Worm (Caenorhabditis elegans) whole organism, early embryonic: ENCODE measurements around the gene Y49E10.27.

Experiments
- B0310.2 ChIP-seq: sonication (generic microtip); optimal IDR thresholded peaks from 2 replicates; lab custom pipeline; 2016; ENCODE audit warnings: mild to moderate bottlenecking, missing genetic modification characterization, missing compliant biosample characterization
- F13C5.2 ChIP-seq: sonication (generic microtip); optimal IDR thresholded peaks from 2 replicates; lab custom pipeline; 2017; ENCODE audit warnings: mild to moderate bottlenecking, missing genetic modification characterization, inconsistent platforms, missing compliant biosample characterization
- aly-1 ChIP-seq: sonication (generic microtip); optimal IDR thresholded peaks from 2 replicates; lab custom pipeline; 2016; ENCODE audit warnings: missing genetic modification characterization, missing compliant biosample characterization
- ama-1 ChIP-seq: fragments of 150-350 bp; optimal IDR thresholded peaks from 2 replicates; lab custom pipeline; 2014
- ceh-13 ChIP-seq: fragments of 200-800 bp; sonication (Bioruptor generic); optimal IDR thresholded peaks from 2 replicates; lab custom pipeline; 2018; ENCODE audit warnings: mild to moderate bottlenecking, missing genetic modification characterization, missing compliant biosample characterization
- ceh-36 ChIP-seq: sonication (generic microtip); optimal IDR thresholded peaks from 2 replicates; lab custom pipeline; 2016; ENCODE audit warnings: missing genetic modification characterization, inconsistent platforms, missing compliant biosample characterization
- ets-7 ChIP-seq: sonication (generic microtip); optimal IDR thresholded peaks from 2 replicates; lab custom pipeline; 2016; ENCODE audit warnings: missing genotype, missing genetic modification characterization, missing compliant biosample characterization
- flt-1 ChIP-seq: fragments of 200-800 bp; sonication (Bioruptor generic); IDR thresholded peaks from 2 replicates; pipeline ENCODE4 v1.3.6; 2022; ENCODE audit warnings: missing genetic modification characterization, missing compliant biosample characterization
- hmbx-1 ChIP-seq: sonication (generic microtip); optimal IDR thresholded peaks from 2 replicates; lab custom pipeline; 2016; ENCODE audit warnings: mild to moderate bottlenecking, missing genetic modification characterization, missing compliant biosample characterization
- hmg-4 ChIP-seq: fragments of 200-800 bp; sonication (Bioruptor generic); optimal IDR thresholded peaks from 2 replicates; lab custom pipeline; 2018; ENCODE audit warnings: mild to moderate bottlenecking, missing genetic modification characterization, missing compliant biosample characterization
- hnd-1 ChIP-seq: sonication (generic microtip); optimal IDR thresholded peaks from 2 replicates; lab custom pipeline; 2016; ENCODE audit warnings: missing genetic modification characterization, missing compliant biosample characterization
- pes-1 ChIP-seq: fragments of 200-800 bp; sonication (Bioruptor generic); IDR thresholded peaks from 2 replicates; pipeline ENCODE4 v1.3.6; 2022; ENCODE audit warnings: missing genetic modification reagents, missing genetic modification characterization, missing compliant biosample characterization
- scrt-1 ChIP-seq: fragments of 200-800 bp; sonication (Bioruptor generic); IDR thresholded peaks from 2 replicates; pipeline ENCODE4 v1.3.6; 2022; ENCODE audit warnings: missing genetic modification characterization, missing compliant biosample characterization
- sea-1 ChIP-seq: fragments of 200-800 bp; sonication (Bioruptor generic); conservative IDR thresholded peaks from 2 replicates; pipeline ENCODE4 v1.3.6; 2022; ENCODE audit warnings: missing genetic modification characterization, missing compliant biosample characterization
- tbx-11 ChIP-seq: fragments of 200-800 bp; sonication (Bioruptor generic); IDR thresholded peaks from 2 replicates; pipeline ENCODE4 v1.3.6; 2022; ENCODE audit warnings: missing genetic modification characterization, missing compliant biosample characterization
- tbx-37 ChIP-seq: fragments of 200-800 bp; sonication (Bioruptor generic); conservative IDR thresholded peaks from 2 replicates; pipeline ENCODE4 v1.3.6; 2022; ENCODE audit warnings: missing genetic modification reagents, missing genetic modification characterization, missing compliant biosample characterization
- tra-4 ChIP-seq: sonication (generic microtip); optimal IDR thresholded peaks from 2 replicates; lab custom pipeline; 2017; ENCODE audit warnings: missing genetic modification characterization, missing compliant biosample characterization

Gene Y49E10.27

DNA sequence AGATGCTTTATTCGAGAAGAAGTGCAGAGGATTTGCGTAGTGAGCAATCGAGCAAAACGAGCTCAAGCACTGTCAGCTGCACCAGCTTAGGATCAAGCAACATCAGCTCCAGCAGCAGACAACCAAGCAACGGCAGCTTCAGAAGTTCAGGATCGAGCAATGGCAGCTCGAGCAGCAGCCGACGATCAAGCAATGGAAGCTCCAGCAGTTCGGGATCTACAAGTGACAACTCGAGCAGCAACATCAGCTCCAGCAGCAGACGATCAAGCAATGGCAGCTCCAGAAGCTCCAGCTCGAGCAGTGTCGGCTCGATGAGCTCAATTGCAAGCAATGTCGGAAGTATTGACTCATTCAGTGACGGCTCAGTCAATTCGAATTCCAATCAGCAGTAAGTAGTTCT lies 4.9 kb downstream of the Y49E10.27 start:
- TF ChIP-seq sea-1 (GFP tag; lab: Robert Waterston, UW) (no peak), ets-7 (no peak), hmbx-1 (tag; lab: Kevin White, UChicago) (no peak), hmg-4 (GFP tag; lab: Kevin White, UChicago) (no peak), aly-1 (tag; lab: Kevin White, UChicago) (no peak), F13C5.2 (no peak), pes-1 (no peak), ceh-36 (tag; lab: Kevin White, UChicago) (no peak), ama-1 (lab: Kevin White, UChicago) (no peak)

DNA sequence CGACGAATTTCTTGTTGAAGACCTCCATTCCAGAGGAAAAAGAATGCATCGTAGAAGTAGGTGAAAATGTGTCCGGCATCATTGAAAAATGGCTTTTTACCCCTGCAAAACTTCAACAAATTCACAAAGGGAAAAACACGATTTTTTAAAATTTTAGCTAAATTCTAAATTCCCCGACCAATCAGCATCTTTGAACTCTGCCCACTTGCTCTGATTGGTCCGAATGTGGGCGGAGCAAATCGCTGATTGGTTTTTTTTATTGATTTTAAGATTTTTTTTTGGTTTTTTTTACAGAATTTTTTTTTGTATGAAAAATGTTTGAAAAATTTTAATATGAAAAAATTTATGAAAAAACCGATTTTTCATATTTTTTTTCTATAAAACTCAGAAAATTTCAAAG lies 9.7 kb downstream of the Y49E10.27 start:
- TF ChIP-seq sea-1 (GFP tag; lab: Robert Waterston, UW) (no peak), flt-1 (GFP tag; lab: Robert Waterston, UW) (no peak), aly-1 (tag; lab: Kevin White, UChicago) (no peak), F13C5.2 (no peak), B0310.2 (tag; lab: Kevin White, UChicago) (no peak), hmg-4 (GFP tag; lab: Kevin White, UChicago) (no peak), hmbx-1 (tag; lab: Kevin White, UChicago) (no peak), tbx-11 (no peak), ets-7 (no peak), hnd-1 (no peak), pes-1 (no peak), ceh-36 (tag; lab: Kevin White, UChicago) (no peak), ama-1 (lab: Kevin White, UChicago) (no peak), scrt-1 (GFP tag; lab: Robert Waterston, UW) (no peak), tbx-37 (GFP tag; lab: Robert Waterston, UW) (no peak), tra-4 (tag; lab: Kevin White, UChicago) (no peak)

DNA sequence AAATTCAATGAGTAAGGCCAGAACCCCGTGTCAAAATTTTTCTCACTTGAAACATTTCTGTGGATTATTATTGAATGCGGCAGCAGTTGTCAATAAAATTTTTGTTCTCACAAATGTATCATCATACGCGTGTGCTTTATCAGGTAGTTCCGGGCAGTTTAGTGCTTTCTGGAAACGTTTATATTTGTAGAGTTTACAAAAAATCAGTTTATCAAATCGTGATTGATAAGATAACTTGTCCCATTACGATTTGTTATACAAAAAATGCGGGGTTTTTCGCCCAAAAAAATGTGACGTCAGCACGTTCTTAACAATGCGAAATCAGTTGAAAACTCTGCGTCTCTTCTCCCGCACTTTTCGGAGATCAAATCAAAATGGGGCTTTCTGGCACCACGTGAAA lies 11.0 kb downstream of the Y49E10.27 start:
- no peak for TF ChIP-seq flt-1 (GFP tag; lab: Robert Waterston, UW)
- no peak for TF ChIP-seq aly-1 (tag; lab: Kevin White, UChicago)
- no peak for TF ChIP-seq hmg-4 (GFP tag; lab: Kevin White, UChicago)
- TF ChIP-seq hnd-1 = no peak
- no peak for TF ChIP-seq ets-7

DNA sequence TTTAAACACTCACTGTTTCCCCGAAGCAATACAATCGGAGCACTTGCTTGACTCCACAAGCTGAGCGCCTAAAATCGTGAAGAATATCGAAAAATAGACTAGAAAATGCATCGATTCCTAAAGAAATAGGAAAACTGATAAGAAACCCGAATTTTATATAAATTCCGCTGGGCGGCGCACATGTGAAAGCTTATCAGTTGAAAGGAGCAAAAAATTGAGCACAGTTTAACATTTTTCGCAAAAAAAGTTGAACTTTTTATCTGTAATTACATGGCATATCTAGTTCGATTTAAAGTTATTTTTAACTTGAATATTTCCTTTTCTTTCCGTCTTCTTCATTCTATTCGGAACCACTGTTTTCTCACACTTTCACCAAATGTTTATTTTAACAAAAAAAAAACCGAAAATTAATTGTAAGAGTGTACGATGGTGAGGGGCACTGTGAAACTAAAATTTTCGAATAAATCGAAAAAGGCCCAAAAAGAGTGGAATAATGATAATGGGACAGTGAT lies 11.8 kb downstream of the Y49E10.27 start, which contains the start of gene Y49E10.18:
TSS of gene Y49E10.18 (minus strand) at position 116 of the 512 bp plus-strand sequence.
- TF ChIP-seq tbx-37 (GFP tag; lab: Robert Waterston, UW) = no peak
- no peak for TF ChIP-seq tbx-11
- no peak for TF ChIP-seq B0310.2 (tag; lab: Kevin White, UChicago)
- TF ChIP-seq ets-7 = no peak
- TF ChIP-seq hmbx-1 (tag; lab: Kevin White, UChicago) = no peak
- no peak for TF ChIP-seq tra-4 (tag; lab: Kevin White, UChicago)
- no peak for TF ChIP-seq flt-1 (GFP tag; lab: Robert Waterston, UW)
- TF ChIP-seq ceh-36 (tag; lab: Kevin White, UChicago) = no peak
- no peak for TF ChIP-seq ceh-13 (GFP tag; lab: Kevin White, UChicago)
- no peak for TF ChIP-seq hmg-4 (GFP tag; lab: Kevin White, UChicago)
- TF ChIP-seq F13C5.2 = no peak
- TF ChIP-seq aly-1 (tag; lab: Kevin White, UChicago) = no peak
- TF ChIP-seq hnd-1 = no peak
- no peak for TF ChIP-seq pes-1
- no peak for TF ChIP-seq ama-1 (lab: Kevin White, UChicago)

DNA sequence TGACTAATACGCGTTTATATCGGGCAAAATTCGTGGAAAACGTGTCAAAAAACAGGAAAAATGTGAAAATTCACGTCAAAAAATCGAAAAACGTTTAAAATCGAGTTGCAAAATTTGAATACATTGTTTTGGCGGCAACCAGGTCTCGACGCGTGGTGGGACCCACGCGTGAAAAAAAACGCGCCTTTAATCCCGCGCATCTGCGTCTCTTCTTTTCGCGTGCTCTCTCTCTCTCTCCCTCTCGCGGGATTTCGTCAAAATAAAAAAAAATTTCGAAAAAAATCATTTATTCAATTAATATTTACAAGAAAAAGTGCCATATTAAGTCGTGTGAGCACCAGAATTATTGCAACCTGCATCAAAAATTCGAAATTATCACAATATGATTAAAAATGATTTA lies 19.1 kb downstream of the Y49E10.27 start, which contains the start of gene ani-1:
TSS of gene ani-1 (minus strand) at position 61 of the 400 bp plus-strand sequence.
- TF ChIP-seq scrt-1 (GFP tag; lab: Robert Waterston, UW) = no peak
- TF ChIP-seq ceh-36 (tag; lab: Kevin White, UChicago) = no peak
- no peak for TF ChIP-seq hnd-1
- TF ChIP-seq F13C5.2 = no peak
- TF ChIP-seq flt-1 (GFP tag; lab: Robert Waterston, UW) = no peak
- TF ChIP-seq aly-1 (tag; lab: Kevin White, UChicago) = no peak
- TF ChIP-seq ets-7 = no peak
- TF ChIP-seq hmbx-1 (tag; lab: Kevin White, UChicago) = no peak
- no peak for TF ChIP-seq tbx-37 (GFP tag; lab: Robert Waterston, UW)
- TF ChIP-seq tbx-11 = no peak
- no peak for TF ChIP-seq ceh-13 (GFP tag; lab: Kevin White, UChicago)
- no peak for TF ChIP-seq pes-1
- TF ChIP-seq hmg-4 (GFP tag; lab: Kevin White, UChicago) = no peak
- TF ChIP-seq B0310.2 (tag; lab: Kevin White, UChicago) = no peak
- TF ChIP-seq ama-1 (lab: Kevin White, UChicago) = no peak
- TF ChIP-seq tra-4 (tag; lab: Kevin White, UChicago) = no peak
- TF ChIP-seq sea-1 (GFP tag; lab: Robert Waterston, UW) = no peak

DNA sequence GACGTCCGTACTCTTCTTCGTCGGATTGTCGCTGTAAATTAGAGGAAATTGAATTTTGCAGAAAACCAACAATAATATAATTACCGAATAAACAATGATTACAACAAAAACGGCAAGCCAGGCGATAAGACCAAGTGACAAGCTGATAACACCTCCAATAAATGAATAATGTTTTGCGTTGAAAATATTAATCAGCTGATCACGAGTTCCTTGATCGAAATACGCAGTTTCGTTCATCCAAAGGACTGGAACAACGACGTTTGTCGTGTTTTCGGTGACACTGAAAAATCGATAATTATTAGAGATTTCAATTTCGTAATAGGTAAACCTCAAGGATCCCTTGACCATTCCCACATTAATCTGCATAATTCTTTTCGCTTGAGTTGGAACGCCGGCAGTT lies 19.6 kb downstream of the Y49E10.27 start:
- TF ChIP-seq ceh-13 (GFP tag; lab: Kevin White, UChicago) = no peak
- TF ChIP-seq flt-1 (GFP tag; lab: Robert Waterston, UW) = no peak
- TF ChIP-seq hmg-4 (GFP tag; lab: Kevin White, UChicago) = no peak
- no peak for TF ChIP-seq B0310.2 (tag; lab: Kevin White, UChicago)
- no peak for TF ChIP-seq F13C5.2
- TF ChIP-seq aly-1 (tag; lab: Kevin White, UChicago) = no peak
- no peak for TF ChIP-seq hmbx-1 (tag; lab: Kevin White, UChicago)
- no peak for TF ChIP-seq tbx-11
- TF ChIP-seq scrt-1 (GFP tag; lab: Robert Waterston, UW) = no peak
- TF ChIP-seq hnd-1 = no peak
- no peak for TF ChIP-seq tra-4 (tag; lab: Kevin White, UChicago)
- TF ChIP-seq tbx-37 (GFP tag; lab: Robert Waterston, UW) = no peak
- TF ChIP-seq ets-7 = no peak
- TF ChIP-seq pes-1 = no peak
- no peak for TF ChIP-seq sea-1 (GFP tag; lab: Robert Waterston, UW)
- TF ChIP-seq ceh-36 (tag; lab: Kevin White, UChicago) = no peak
- no peak for TF ChIP-seq ama-1 (lab: Kevin White, UChicago)
